Worm (Caenorhabditis elegans) whole organism, L4 larva: Measurements from ENCODE around the gene idpp-16.

Source experiments
- lin-13 ChIP-seq: fragments of 150-350 bp; optimal IDR thresholded peaks from 2 replicates; lab custom pipeline; 2014; ENCODE audit warnings: missing biosample characterization, missing genetic modification reagents, missing genetic modification characterization
- snpc-4 ChIP-seq: fragments of 150-350 bp; optimal IDR thresholded peaks from 2 replicates; lab custom pipeline; 2014; ENCODE audit warnings: missing biosample characterization, missing genetic modification characterization
- unc-39 ChIP-seq: sonication (generic microtip); optimal IDR thresholded peaks from 2 replicates; lab custom pipeline; 2017; ENCODE audit warnings: missing biosample characterization, missing genetic modification characterization

DNA sequence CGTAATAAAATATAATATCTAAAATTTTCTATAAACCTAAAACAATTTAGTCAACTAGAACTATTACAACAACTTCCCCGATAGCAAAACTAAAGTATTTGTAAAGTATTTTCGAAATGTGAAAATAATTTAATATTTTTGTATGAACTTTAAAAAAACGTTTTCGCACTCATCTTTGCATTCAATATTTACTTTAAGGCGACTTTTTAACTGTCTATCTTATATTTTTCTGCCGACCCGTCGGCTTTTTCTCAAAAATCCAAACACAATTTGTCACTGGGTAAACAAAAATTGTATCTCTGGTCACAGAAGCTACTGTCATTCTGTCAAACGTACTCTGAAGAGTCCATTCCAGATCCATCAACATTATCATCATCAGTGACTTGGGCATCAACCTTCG is 1.1 kb downstream of the idpp-16 start:
- TF ChIP-seq lin-13 (no peak), snpc-4 (no peak), unc-39 (tag; lab: Kevin White, UChicago) (no peak)
